Worm (Caenorhabditis elegans) whole organism, L3 larva: ENCODE results near the gene bcc-1.

ENCODE experiments used
- ZK546.5 ChIP-seq: sonication (generic microtip); optimal IDR thresholded peaks from 2 replicates; lab custom pipeline; 2017; ENCODE audit warnings: missing biosample characterization, missing genetic modification characterization
- aly-2 ChIP-seq: fragments of 150-350 bp; optimal IDR thresholded peaks from 2 replicates; lab custom pipeline; 2014; ENCODE audit warnings: missing biosample characterization, missing genetic modification characterization
- ama-1 ChIP-seq: fragments of 150-350 bp; optimal IDR thresholded peaks from 2 replicates; lab custom pipeline; 2018
- ceh-16 ChIP-seq: sonication (generic microtip); optimal IDR thresholded peaks from 2 replicates; lab custom pipeline; 2017; ENCODE audit warnings: missing biosample characterization, missing genetic modification characterization
- ceh-28 ChIP-seq: fragments of 150-350 bp; optimal IDR thresholded peaks from 2 replicates; lab custom pipeline; 2014; ENCODE audit warnings: missing biosample characterization, missing genetic modification reagents, missing genetic modification characterization
- ceh-82 ChIP-seq: fragments of 150-350 bp; optimal IDR thresholded peaks from 2 replicates; lab custom pipeline; 2014; ENCODE audit warnings: missing biosample characterization, missing genetic modification characterization
- ceh-9 ChIP-seq: sonication (generic microtip); optimal IDR thresholded peaks from 2 replicates; lab custom pipeline; 2018; ENCODE audit warnings: missing biosample characterization, missing genetic modification characterization
- daf-12 ChIP-seq: fragments of 150-350 bp; optimal IDR thresholded peaks from 2 replicates; lab custom pipeline; 2014; ENCODE audit warnings: missing biosample characterization, missing genetic modification reagents, missing genetic modification characterization
- egl-27 ChIP-seq: sonication (generic microtip); optimal IDR thresholded peaks from 4 replicates; lab custom pipeline; 2017; ENCODE audit warnings: missing biosample characterization, missing genetic modification reagents, missing genetic modification characterization
- elt-2 ChIP-seq: sonication (generic microtip); optimal IDR thresholded peaks from 2 replicates; lab custom pipeline; 2016; ENCODE audit warnings: missing genetic modification reagents, mild to moderate bottlenecking, missing genetic modification characterization, missing compliant biosample characterization
- eor-1 ChIP-seq, 2 experiments: fragments of 150-350 bp; optimal IDR thresholded peaks; 2 replicates each; lab custom pipeline; 2014 to 2018; ENCODE audit warnings: missing biosample characterization in 2 of 2, missing genetic modification characterization in 2 of 2
- fos-1 ChIP-seq: fragments of 150-350 bp; optimal IDR thresholded peaks from 2 replicates; lab custom pipeline; 2014; ENCODE audit warnings: missing biosample characterization, missing genetic modification characterization
- hmg-11 ChIP-seq: sonication (generic microtip); optimal IDR thresholded peaks from 2 replicates; lab custom pipeline; 2016; ENCODE audit warnings: missing genetic modification characterization, missing compliant biosample characterization
- jun-1 ChIP-seq: fragments of 150-350 bp; optimal IDR thresholded peaks from 2 replicates; lab custom pipeline; 2014; ENCODE audit warnings: missing biosample characterization, missing genetic modification reagents, missing genetic modification characterization
- lin-15B ChIP-seq: fragments of 150-350 bp; optimal IDR thresholded peaks from 2 replicates; lab custom pipeline; 2014; ENCODE audit warnings: missing biosample characterization, missing genetic modification characterization
- lin-39 ChIP-seq: fragments of 150-350 bp; optimal IDR thresholded peaks from 2 replicates; lab custom pipeline; 2018; ENCODE audit warnings: missing biosample characterization, missing genetic modification reagents, missing genetic modification characterization
- lsy-12 ChIP-seq: sonication (generic microtip); optimal IDR thresholded peaks from 2 replicates; lab custom pipeline; 2016; ENCODE audit warnings: mild to moderate bottlenecking, missing genetic modification characterization, missing compliant biosample characterization
- mdl-1 ChIP-seq: fragments of 150-350 bp; optimal IDR thresholded peaks from 2 replicates; lab custom pipeline; 2014; ENCODE audit warnings: missing biosample characterization, missing genetic modification characterization
- mml-1 ChIP-seq: fragments of 150-350 bp; sonication (generic microtip); optimal IDR thresholded peaks from 3 replicates; lab custom pipeline; 2014; ENCODE audit warnings: missing biosample characterization, missing genetic modification characterization
- nfya-1 ChIP-seq: sonication (generic microtip); optimal IDR thresholded peaks from 2 replicates; lab custom pipeline; 2017; ENCODE audit warnings: missing genetic modification characterization, mild to moderate bottlenecking, missing compliant biosample characterization, antibody characterized with exemption, moderate library complexity; ENCODE audit not compliant: insufficient read depth
- nhr-23 ChIP-seq: fragments of 150-350 bp; optimal IDR thresholded peaks from 2 replicates; lab custom pipeline; 2014; ENCODE audit warnings: missing biosample characterization, missing genetic modification reagents, missing genetic modification characterization
- nhr-25 ChIP-seq: sonication (generic microtip); optimal IDR thresholded peaks from 2 replicates; lab custom pipeline; 2017; ENCODE audit warnings: missing biosample characterization, missing genetic modification characterization
- nhr-28 ChIP-seq: fragments of 150-350 bp; optimal IDR thresholded peaks from 2 replicates; lab custom pipeline; 2014; ENCODE audit warnings: missing biosample characterization, missing genetic modification characterization
- nhr-43 ChIP-seq: sonication (generic microtip); optimal IDR thresholded peaks from 2 replicates; lab custom pipeline; 2016; ENCODE audit warnings: mild to moderate bottlenecking, missing genetic modification characterization, missing compliant biosample characterization; ENCODE audit not compliant: poor library complexity, severe bottlenecking
- nhr-67 ChIP-seq: fragments of 150-350 bp; optimal IDR thresholded peaks from 2 replicates; lab custom pipeline; 2014; ENCODE audit warnings: missing biosample characterization, missing genetic modification characterization
- pha-4 ChIP-seq: fragments of 150-350 bp; optimal IDR thresholded peaks from 2 replicates; lab custom pipeline; 2014; ENCODE audit warnings: missing biosample characterization, missing genetic modification reagents, missing genetic modification characterization
- pqm-1 ChIP-seq: fragments of 150-350 bp; optimal IDR thresholded peaks from 2 replicates; lab custom pipeline; 2017; ENCODE audit warnings: missing biosample characterization, missing genetic modification characterization, inconsistent platforms
- sea-2 ChIP-seq: fragments of 150-350 bp; sonication (generic microtip); optimal IDR thresholded peaks from 4 replicates; lab custom pipeline; 2014; ENCODE audit warnings: missing biosample characterization, missing genetic modification reagents, missing genetic modification characterization
- skn-1 ChIP-seq: fragments of 150-350 bp; optimal IDR thresholded peaks from 2 replicates; lab custom pipeline; 2014; ENCODE audit warnings: missing biosample characterization, missing genetic modification characterization
- snpc-4 ChIP-seq: fragments of 150-350 bp; optimal IDR thresholded peaks from 2 replicates; lab custom pipeline; 2014; ENCODE audit warnings: missing biosample characterization, missing genetic modification characterization
- tbx-2 ChIP-seq: sonication (generic microtip); optimal IDR thresholded peaks from 2 replicates; lab custom pipeline; 2016; ENCODE audit warnings: mild to moderate bottlenecking, missing genetic modification characterization, missing compliant biosample characterization
- unc-39 ChIP-seq: sonication (generic microtip); optimal IDR thresholded peaks from 4 replicates; lab custom pipeline; 2017; ENCODE audit warnings: missing biosample characterization, missing genetic modification characterization
- ztf-4 ChIP-seq: fragments of 150-350 bp; optimal IDR thresholded peaks from 2 replicates; lab custom pipeline; 2014; ENCODE audit warnings: missing biosample characterization, missing genetic modification characterization

Gene bcc-1

DNA sequence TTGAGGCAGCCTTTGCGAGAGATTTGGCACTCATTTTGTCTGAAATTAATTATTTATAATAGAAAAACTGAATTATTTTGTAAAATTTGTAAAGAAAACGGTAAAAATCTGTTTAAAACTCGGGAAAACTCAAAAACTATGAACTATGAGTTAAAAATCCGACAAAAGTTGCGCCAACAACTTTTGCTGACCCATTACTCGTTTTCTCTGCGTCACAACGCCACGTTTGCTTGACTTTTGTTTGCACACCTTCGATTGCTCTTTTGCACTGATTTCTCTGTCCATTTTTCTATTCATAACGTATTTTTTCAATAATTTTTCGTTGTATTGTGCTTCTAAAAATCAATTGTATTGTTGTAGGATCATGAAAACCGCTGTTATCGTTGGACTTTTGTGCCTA is 56.1 kb downstream of the bcc-1 start, which contains the start of gene fkb-1:
TSS of gene fkb-1 (plus strand) at position 361 of the 400 bp plus-strand sequence.
- TF ChIP-seq pqm-1 (peak; percentile 16), ama-1 (lab: Kevin White, UChicago) (no peak), ceh-28 (tag; lab: Kevin White, UChicago) (peak; percentile 38), nhr-23 (peak; percentile 58), nhr-25 (tag; lab: Kevin White, UChicago) (peak; percentile 10), egl-27 (tag; lab: Kevin White, UChicago) (no peak), skn-1 (tag; lab: Kevin White, UChicago) (no peak), ceh-9 (no peak), elt-2 (tag; lab: Kevin White, UChicago) (peak; percentile 35), nhr-28 (no peak), mml-1 (tag; lab: Kevin White, UChicago) (no peak), lin-15B (tag; lab: Kevin White, UChicago) (peak; percentile 63), aly-2 (no peak), eor-1 (tag; optimal IDR thresholded peaks at IDR 0.05; lab: Kevin White, UChicago) (no peak), hmg-11 (tag; lab: Kevin White, UChicago) (peak; percentile 51), ceh-16 (tag; lab: Kevin White, UChicago) (no peak), lin-39 (tag; lab: Kevin White, UChicago) (peak; percentile 31), ceh-82 (tag; lab: Kevin White, UChicago) (no peak), ztf-4 (tag; lab: Kevin White, UChicago) (no peak), nhr-67 (tag; lab: Kevin White, UChicago) (no peak), jun-1 (tag; lab: Kevin White, UChicago) (peak; percentile 44), ZK546.5 (tag; lab: Kevin White, UChicago) (no peak), snpc-4 (peak; percentile 70), sea-2 (GFP tag; lab: Kevin White, UChicago) (no peak), lsy-12 (peak; percentile 45), pha-4 (peak; percentile 87), mdl-1 (tag; lab: Kevin White, UChicago) (no peak), nhr-43 (tag; lab: Kevin White, UChicago) (no peak), nfya-1 (tag; lab: Kevin White, UChicago) (peak; percentile 65), fos-1 (tag; lab: Kevin White, UChicago) (no peak), daf-12 (tag; lab: Kevin White, UChicago) (no peak), tbx-2 (tag; lab: Kevin White, UChicago) (no peak), unc-39 (tag; lab: Kevin White, UChicago) (no peak)
